Worm (Caenorhabditis elegans) whole organism, L4 larva: ENCODE data around the gene F01F1.14.
A peak's percentile ranks its signal among the peaks of the same experiment; 100 is the strongest.

Source experiments
- F44E2.7 ChIP-seq: fragments of 200-800 bp; sonication (Bioruptor generic); IDR thresholded peaks from 2 replicates; pipeline ENCODE4 v2.1.2; 2022; ENCODE audit warnings: missing genetic modification characterization, missing compliant biosample characterization
- F49E8.2 ChIP-seq: sonication (generic microtip); optimal IDR thresholded peaks from 2 replicates; lab custom pipeline; 2016; ENCODE audit warnings: missing compliant biosample characterization, mild to moderate bottlenecking, missing genetic modification characterization, borderline replicate concordance
- R02D3.7 ChIP-seq: fragments of 150-350 bp; sonication (generic microtip); optimal IDR thresholded peaks from 3 replicates; lab custom pipeline; 2014; ENCODE audit warnings: missing biosample characterization, missing genetic modification characterization
- ZK337.2 ChIP-seq: fragments of 200-800 bp; sonication (Bioruptor generic); IDR thresholded peaks from 2 replicates; pipeline ENCODE4 v1.3.6; 2022; ENCODE audit warnings: missing genetic modification reagents, missing genetic modification characterization, missing compliant biosample characterization
- ZK546.5 ChIP-seq, 2 experiments: sonication (generic microtip); optimal IDR thresholded peaks; 2 replicates each; lab custom pipeline; 2017; ENCODE audit warnings: missing biosample characterization in 2 of 2, missing genetic modification characterization in 2 of 2
- aha-1 ChIP-seq: fragments of 150-350 bp; peaks from one replicate; lab custom pipeline; 2014; ENCODE audit warnings: missing biosample characterization, missing genetic modification characterization
- ama-1 ChIP-seq: fragments of 150-350 bp; optimal IDR thresholded peaks from 2 replicates; lab custom pipeline; 2014; ENCODE audit warnings: inconsistent platforms, mixed read lengths
- arid-1 ChIP-seq: fragments of 200-800 bp; sonication (Bioruptor generic); conservative IDR thresholded peaks from 2 replicates; pipeline ENCODE4 v1.3.6; 2022; ENCODE audit warnings: missing genetic modification reagents, missing genetic modification characterization, missing compliant biosample characterization
- attf-4 ChIP-seq: sonication (generic microtip); optimal IDR thresholded peaks from 3 replicates; lab custom pipeline; 2017; ENCODE audit warnings: missing biosample characterization, missing genetic modification characterization
- ceh-28 ChIP-seq: fragments of 150-350 bp; optimal IDR thresholded peaks from 2 replicates; lab custom pipeline; 2014; ENCODE audit warnings: missing biosample characterization, missing genetic modification reagents, missing genetic modification characterization
- ceh-32 ChIP-seq: sonication (generic microtip); optimal IDR thresholded peaks from 2 replicates; lab custom pipeline; 2016; ENCODE audit warnings: mild to moderate bottlenecking, missing genetic modification characterization, missing compliant biosample characterization; ENCODE audit not compliant: poor library complexity
- ces-1 ChIP-seq: fragments of 150-350 bp; sonication (generic microtip); optimal IDR thresholded peaks from 4 replicates; lab custom pipeline; 2014; ENCODE audit warnings: missing biosample characterization, missing genetic modification reagents, missing genetic modification characterization
- cey-2 ChIP-seq: sonication (generic microtip); optimal IDR thresholded peaks from 3 replicates; lab custom pipeline; 2017; ENCODE audit warnings: missing genetic modification characterization, mild to moderate bottlenecking, missing compliant biosample characterization, antibody characterized with exemption, borderline replicate concordance; ENCODE audit not compliant: insufficient read depth
- daf-19 ChIP-seq: fragments of 200-800 bp; sonication (Bioruptor generic); conservative IDR thresholded peaks from 2 replicates; pipeline ENCODE4 v1.3.6; 2022; ENCODE audit warnings: missing genetic modification characterization, missing compliant biosample characterization
- duxl-1 ChIP-seq: sonication (generic microtip); optimal IDR thresholded peaks from 2 replicates; lab custom pipeline; 2016; ENCODE audit warnings: mild to moderate bottlenecking, missing genetic modification characterization, moderate library complexity, missing compliant biosample characterization; ENCODE audit not compliant: poor library complexity
- dve-1 ChIP-seq: sonication (generic microtip); optimal IDR thresholded peaks from 2 replicates; lab custom pipeline; 2017; ENCODE audit warnings: antibody characterized with exemption, mild to moderate bottlenecking, missing genetic modification characterization, missing compliant biosample characterization; ENCODE audit not compliant: insufficient read depth
- egl-43 ChIP-seq: fragments of 200-800 bp; sonication (Bioruptor generic); IDR thresholded peaks from 2 replicates; pipeline ENCODE4 v1.3.6; 2022; ENCODE audit warnings: missing genetic modification reagents, missing genetic modification characterization, missing compliant biosample characterization
- hlh-11 ChIP-seq: fragments of 200-800 bp; sonication (Bioruptor generic); optimal IDR thresholded peaks from 2 replicates; lab custom pipeline; 2018; ENCODE audit warnings: mild to moderate bottlenecking, missing genetic modification characterization, missing compliant biosample characterization
- hlh-30 ChIP-seq: sonication (generic microtip); optimal IDR thresholded peaks from 2 replicates; lab custom pipeline; 2017; ENCODE audit warnings: antibody characterized with exemption, mild to moderate bottlenecking, missing genetic modification characterization, missing compliant biosample characterization; ENCODE audit not compliant: insufficient read depth
- hmg-1.1 ChIP-seq: fragments of 200-800 bp; sonication (Bioruptor generic); IDR thresholded peaks from 2 replicates; pipeline ENCODE4 v1.3.6; 2022; ENCODE audit warnings: missing genetic modification reagents, missing genetic modification characterization, missing compliant biosample characterization
- lir-3 ChIP-seq: sonication (generic microtip); optimal IDR thresholded peaks from 2 replicates; lab custom pipeline; 2016; ENCODE audit warnings: mild to moderate bottlenecking, missing genetic modification characterization, missing compliant biosample characterization
- mdl-1 ChIP-seq, 2 experiments: fragments of 150-350 bp in 1 of 2; sonication (generic microtip) in 1 of 2; optimal IDR thresholded peaks; 2 replicates each; lab custom pipeline; 2014 to 2017; ENCODE audit warnings: missing biosample characterization in 2 of 2, missing genetic modification characterization in 2 of 2
- nhr-111 ChIP-seq: fragments of 200-800 bp; sonication (Bioruptor generic); optimal IDR thresholded peaks from 2 replicates; lab custom pipeline; 2018; ENCODE audit warnings: mild to moderate bottlenecking, missing genetic modification characterization, missing compliant biosample characterization
- nhr-25 ChIP-seq: sonication (generic microtip); optimal IDR thresholded peaks from 2 replicates; lab custom pipeline; 2017; ENCODE audit warnings: missing genetic modification characterization, mild to moderate bottlenecking, missing compliant biosample characterization, antibody characterized with exemption, moderate library complexity, borderline replicate concordance; ENCODE audit not compliant: insufficient read depth
- nhr-28 ChIP-seq: fragments of 150-350 bp; optimal IDR thresholded peaks from 2 replicates; lab custom pipeline; 2014; ENCODE audit warnings: missing biosample characterization, missing genetic modification characterization
- nhr-6 ChIP-seq: fragments of 150-350 bp; optimal IDR thresholded peaks from 2 replicates; lab custom pipeline; 2014; ENCODE audit warnings: missing biosample characterization, missing genetic modification characterization
- pha-4 ChIP-seq, 2 experiments: fragments of 150-350 bp in 1 of 2; fragments of 200-800 bp in 1 of 2; sonication (Bioruptor generic) in 1 of 2; IDR thresholded peaks in 1 of 2; optimal IDR thresholded peaks in 1 of 2; 2 replicates each; pipeline versions ENCODE4 v1.3.6 to Lab custom; 2014 to 2022; ENCODE audit warnings: missing genetic modification characterization in 2 of 2, missing genetic modification reagents in 2 of 2, missing biosample characterization in 1 of 2, missing compliant biosample characterization in 1 of 2
- php-3 ChIP-seq: fragments of 200-800 bp; sonication (Bioruptor generic); IDR thresholded peaks from 2 replicates; pipeline ENCODE4 v1.3.6; 2022; ENCODE audit warnings: missing genetic modification reagents, missing genetic modification characterization, missing compliant biosample characterization
- pqm-1 ChIP-seq: sonication (generic microtip); optimal IDR thresholded peaks from 2 replicates; lab custom pipeline; 2017; ENCODE audit warnings: missing biosample characterization, missing genetic modification characterization
- rbr-2 ChIP-seq: sonication (generic microtip); optimal IDR thresholded peaks from 2 replicates; lab custom pipeline; 2016; ENCODE audit warnings: missing genotype, missing genetic modification characterization, missing compliant biosample characterization
- sdz-12 ChIP-seq: fragments of 200-800 bp; sonication (Bioruptor generic); optimal IDR thresholded peaks from 2 replicates; lab custom pipeline; 2018; ENCODE audit warnings: mild to moderate bottlenecking, missing genetic modification characterization, missing compliant biosample characterization
- set-16 ChIP-seq: fragments of 200-800 bp; sonication (Bioruptor generic); IDR thresholded peaks from 2 replicates; pipeline ENCODE4 v1.3.6; 2022; ENCODE audit warnings: missing genetic modification reagents, missing genetic modification characterization, missing compliant biosample characterization
- skn-1 ChIP-seq: fragments of 150-350 bp; optimal IDR thresholded peaks from 2 replicates; lab custom pipeline; 2014; ENCODE audit warnings: missing biosample characterization, missing genetic modification characterization
- vab-7 ChIP-seq: fragments of 200-800 bp; sonication (Bioruptor generic); IDR thresholded peaks from 2 replicates; pipeline ENCODE4 v1.3.6; 2022; ENCODE audit warnings: missing genetic modification reagents, missing genetic modification characterization, missing compliant biosample characterization
- zag-1 ChIP-seq: fragments of 150-350 bp; optimal IDR thresholded peaks from 2 replicates; lab custom pipeline; 2014; ENCODE audit warnings: missing biosample characterization, missing genetic modification characterization
- zip-11 ChIP-seq: fragments of 200-800 bp; sonication (Bioruptor generic); IDR thresholded peaks from 2 replicates; pipeline ENCODE4 v1.3.6; 2022; ENCODE audit warnings: missing genetic modification characterization, missing compliant biosample characterization

F01F1.14 gene

ce11 chrIII:5835163-5835871 lies 47.4 kb downstream of the F01F1.14 start (continued):
- TF ChIP-seq skn-1 (tag; lab: Kevin White, UChicago) (no peak), egl-43 (GFP tag; lab: Robert Waterston, UW) (no peak), ZK337.2 (GFP tag; lab: Robert Waterston, UW) (no peak), dve-1 (tag; lab: Kevin White, UChicago) (peak; percentile 84), hlh-30 (tag; lab: Kevin White, UChicago) (peak; percentile 7), R02D3.7 (tag; lab: Kevin White, UChicago) (no peak), mdl-1 (tag; optimal IDR thresholded peaks at IDR 0.05; lab: Kevin White, UChicago) (peak in 1 of 2 experiments; percentile 31), F44E2.7 (GFP tag; lab: Robert Waterston, UW) (no peak), nhr-25 (tag; lab: Kevin White, UChicago) (no peak), pqm-1 (tag; lab: Kevin White, UChicago) (peak; percentile 91), F49E8.2 (tag; lab: Kevin White, UChicago) (no peak), daf-19 (GFP tag; lab: Robert Waterston, UW) (no peak), sdz-12 (no peak), zip-11 (GFP tag; lab: Robert Waterston, UW) (no peak), attf-4 (tag; lab: Kevin White, UChicago) (no peak), nhr-28 (tag; lab: Kevin White, UChicago) (peak; percentile 92), cey-2 (tag; lab: Kevin White, UChicago) (no peak), ZK546.5 (tag; optimal IDR thresholded peaks at IDR 0.05; lab: Kevin White, UChicago) (no peak), vab-7 (GFP tag; lab: Robert Waterston, UW) (no peak), ceh-28 (tag; lab: Kevin White, UChicago) (no peak), arid-1 (GFP tag; lab: Robert Waterston, UW) (no peak), duxl-1 (tag; lab: Kevin White, UChicago) (no peak), rbr-2 (no peak), set-16 (GFP tag; lab: Robert Waterston, UW) (peak; percentile 50), nhr-6 (tag; lab: Kevin White, UChicago) (no peak), zag-1 (tag; lab: Kevin White, UChicago) (no peak), hlh-11 (peak; percentile 82), ceh-32 (no peak), pha-4 (GFP tag; IDR thresholded peaks at IDR 0.05; lab: Robert Waterston, UW) (no peak), pha-4 (tag; optimal IDR thresholded peaks at IDR 0.05; lab: Kevin White, UChicago) (no peak)

ce11 chrIII:5834663-5835062 lies 48.1 kb downstream of the F01F1.14 start:
- no peak for TF ChIP-seq zip-11 (GFP tag; lab: Robert Waterston, UW)
- TF ChIP-seq vab-7 (GFP tag; lab: Robert Waterston, UW), result 0 out of 2 replicates have a peak, but pooled peaks have one; percentile 15
- TF ChIP-seq ama-1 (lab: Kevin White, UChicago), result peak; percentile 26
- TF ChIP-seq aha-1 (tag; lab: Kevin White, UChicago), result peak; percentile 80
- TF ChIP-seq lir-3, result no peak
- TF ChIP-seq ces-1 (GFP tag; lab: Kevin White, UChicago), result peak; percentile 39
- no peak for TF ChIP-seq php-3 (GFP tag; lab: Robert Waterston, UW)
- no peak for TF ChIP-seq ZK337.2 (GFP tag; lab: Robert Waterston, UW)
- TF ChIP-seq nhr-111 (GFP tag; lab: Kevin White, UChicago), result no peak
- no peak for TF ChIP-seq hmg-1.1
